Fruit fly (Drosophila melanogaster): Measurements from ENCODE around the gene PolE1.

PolE1 gene

dm6 chr3R:23384591-23385260 lies 36.8 kb downstream of the PolE1 start, which contains the start of gene CG4393 (continued):
- TF ChIP-seq ftz-f1 (GFP tag; optimal IDR thresholded peaks at IDR 0.05) (no peak), Antp (GFP tag; optimal IDR thresholded peaks at IDR 0.05) (no peak), CG6175 (GFP tag; IDR thresholded peaks at IDR 0.05) (no peak), sob (GFP tag; IDR thresholded peaks at IDR 0.05) (no peak), gcm (GFP tag; optimal IDR thresholded peaks at IDR 0.05) (peak; percentile 94), hkb (optimal IDR thresholded peaks at IDR 0.05) (no peak), hkb (GFP tag; IDR thresholded peaks at IDR 0.05) (no peak), CG8924 (tag; optimal IDR thresholded peaks at IDR 0.05) (no peak), shn (GFP tag; optimal IDR thresholded peaks at IDR 0.05) (no peak), otp (GFP tag; IDR thresholded peaks at IDR 0.05) (no peak), CG18476 (GFP tag; optimal IDR thresholded peaks at IDR 0.05) (no peak), CG8359 (GFP tag; optimal IDR thresholded peaks at IDR 0.05; ENCODE audit: borderline replicate concordance) (no peak), row (GFP tag; IDR thresholded peaks at IDR 0.05) (peak; percentile 51), CG43689 (GFP tag; IDR thresholded peaks at IDR 0.05) (no peak), lbe (GFP tag; optimal IDR thresholded peaks at IDR 0.05) (no peak), CG15696 (tag; optimal IDR thresholded peaks at IDR 0.05) (no peak), CG13296 (GFP tag; optimal IDR thresholded peaks at IDR 0.05) (no peak), CG17328 (GFP tag; IDR thresholded peaks at IDR 0.05) (no peak), Ravus (GFP tag; IDR thresholded peaks at IDR 0.05) (no peak), CG4730 (GFP tag; IDR thresholded peaks at IDR 0.05) (no peak)

dm6 chr3R:23386021-23386457 lies 38.1 kb downstream of the PolE1 start:
- 0 out of 2 replicates have a peak, but pooled peaks have one; percentile 25 for TF ChIP-seq CG4360 (GFP tag; IDR thresholded peaks at IDR 0.05)
- peak; percentile 5 for TF ChIP-seq exex (tag; optimal IDR thresholded peaks at IDR 0.05)
- no peak for TF ChIP-seq Xrp1 (GFP tag; IDR thresholded peaks at IDR 0.05)
- peak; percentile 4 for TF ChIP-seq CG1603 (tag; optimal IDR thresholded peaks at IDR 0.05)
- TF ChIP-seq CG34224 (GFP tag; IDR thresholded peaks at IDR 0.05; ENCODE audit: partially characterized antibody), result 0 out of 3 replicates have a peak, but pooled peaks have one; percentile 19
- no peak for TF ChIP-seq gem (tag; optimal IDR thresholded peaks at IDR 0.05)
- TF ChIP-seq Deaf1 (tag; optimal IDR thresholded peaks at IDR 0.05), result peak; percentile 48
- TF ChIP-seq Pdp1 (GFP tag; optimal IDR thresholded peaks at IDR 0.05), result peak in 1 of 2 experiments; percentile 30
- TF ChIP-seq sens (GFP tag), result peak; percentile 56
- peak; percentile 31 for TF ChIP-seq kay (GFP tag; optimal IDR thresholded peaks at IDR 0.05)
- no peak for TF ChIP-seq CG1602 (GFP tag; optimal IDR thresholded peaks at IDR 0.05)
- TF ChIP-seq chinmo (GFP tag; IDR thresholded peaks at IDR 0.05; ENCODE audit: partially characterized antibody), result 0 out of 4 replicates have a peak, but pooled peaks have one; percentile 24
- TF ChIP-seq scrt (GFP tag; optimal IDR thresholded peaks at IDR 0.05), result peak; percentile 43
- peak; percentile 34 for TF ChIP-seq CG12769 (tag; optimal IDR thresholded peaks at IDR 0.05)
- peak; percentile 59 for TF ChIP-seq ewg (GFP tag; optimal IDR thresholded peaks at IDR 0.05)
- TF ChIP-seq CG13894 (tag; optimal IDR thresholded peaks at IDR 0.05), result peak; percentile 60
- TF ChIP-seq sd (tag; optimal IDR thresholded peaks at IDR 0.05), result peak; percentile 38
- peak; percentile 40; the same call in 2 of the 3 replicates for TF ChIP-seq CG2199 (GFP tag; IDR thresholded peaks at IDR 0.05)
- TF ChIP-seq CG3995 (GFP tag; optimal IDR thresholded peaks at IDR 0.05), result peak; percentile 59
- TF ChIP-seq BtbVII (GFP tag; optimal IDR thresholded peaks at IDR 0.05), result peak; percentile 2
- no peak for TF ChIP-seq CG6854 (GFP tag; optimal IDR thresholded peaks at IDR 0.05)
- peak; percentile 74 for TF ChIP-seq crol (GFP tag; IDR thresholded peaks at IDR 0.05)
- TF ChIP-seq Trl (optimal IDR thresholded peaks at IDR 0.05), result peak; percentile 50 to 62
- TF ChIP-seq Trl (GFP tag; optimal IDR thresholded peaks at IDR 0.05), result no peak
- peak; percentile 84 for TF ChIP-seq z (GFP tag; IDR thresholded peaks at IDR 0.05)
- TF ChIP-seq kni (GFP tag; optimal IDR thresholded peaks at IDR 0.05), result peak; percentile 7
- peak in 1 of 2 experiments; percentile 73 for TF ChIP-seq crp (GFP tag; optimal IDR thresholded peaks at IDR 0.05)
- TF ChIP-seq CG15514 (GFP tag; optimal IDR thresholded peaks at IDR 0.05), result peak; percentile 37
- no peak for TF ChIP-seq ab (GFP tag; optimal IDR thresholded peaks at IDR 0.05)
- no peak for TF ChIP-seq CG1832 (GFP tag; optimal IDR thresholded peaks at IDR 0.05)
